Worm (Caenorhabditis elegans) whole organism, L4 larva: ENCODE measurements around the gene nhr-104.

Experiments used
- D1046.2 ChIP-seq: fragments of 200-800 bp; sonication (Bioruptor generic); IDR thresholded peaks from 2 replicates; pipeline ENCODE4 v1.3.6; 2022; ENCODE audit warnings: missing genetic modification characterization, missing compliant biosample characterization
- F10B5.3 ChIP-seq: sonication (generic microtip); optimal IDR thresholded peaks from 2 replicates; lab custom pipeline; 2016; ENCODE audit warnings: mild to moderate bottlenecking, missing genetic modification characterization, missing compliant biosample characterization
- F26F4.8 ChIP-seq: fragments of 200-800 bp; sonication (Bioruptor generic); conservative IDR thresholded peaks from 2 replicates; pipeline ENCODE4 v1.3.6; 2022; ENCODE audit warnings: missing genetic modification characterization, missing compliant biosample characterization
- F37D6.2 ChIP-seq: sonication (generic microtip); optimal IDR thresholded peaks from 2 replicates; lab custom pipeline; 2016; ENCODE audit warnings: mild to moderate bottlenecking, missing genetic modification characterization, missing compliant biosample characterization
- F44E2.7 ChIP-seq: fragments of 200-800 bp; sonication (Bioruptor generic); IDR thresholded peaks from 2 replicates; pipeline ENCODE4 v2.1.2; 2022; ENCODE audit warnings: missing genetic modification characterization, missing compliant biosample characterization
- T20F7.1 ChIP-seq: fragments of 200-800 bp; sonication (Bioruptor generic); optimal IDR thresholded peaks from 2 replicates; lab custom pipeline; 2018; ENCODE audit warnings: mild to moderate bottlenecking, missing genetic modification characterization, missing compliant biosample characterization
- T26A8.4 ChIP-seq: fragments of 200-800 bp; sonication (Bioruptor generic); IDR thresholded peaks from 2 replicates; pipeline ENCODE4 v1.3.6; 2022; ENCODE audit warnings: missing genetic modification characterization, missing compliant biosample characterization
- ZK337.2 ChIP-seq: fragments of 200-800 bp; sonication (Bioruptor generic); IDR thresholded peaks from 2 replicates; pipeline ENCODE4 v1.3.6; 2022; ENCODE audit warnings: missing genetic modification reagents, missing genetic modification characterization, missing compliant biosample characterization
- aly-2 ChIP-seq: sonication (generic microtip); optimal IDR thresholded peaks from 2 replicates; lab custom pipeline; 2018; ENCODE audit warnings: missing biosample characterization, missing genetic modification characterization
- ama-1 ChIP-seq: fragments of 150-350 bp; optimal IDR thresholded peaks from 2 replicates; lab custom pipeline; 2014; ENCODE audit warnings: inconsistent platforms, mixed read lengths
- ceh-20 ChIP-seq: fragments of 200-800 bp; sonication (Bioruptor generic); IDR thresholded peaks from 2 replicates; pipeline ENCODE4 v1.3.6; 2022; ENCODE audit warnings: missing genetic modification reagents, missing genetic modification characterization, missing compliant biosample characterization
- ceh-62 ChIP-seq: sonication (generic microtip); optimal IDR thresholded peaks from 2 replicates; lab custom pipeline; 2017; ENCODE audit warnings: missing biosample characterization, missing genetic modification characterization
- daf-16 ChIP-seq, 3 experiments: sonication (generic microtip); optimal IDR thresholded peaks; 2 replicates each; lab custom pipeline; 2016 to 2017; ENCODE audit warnings: missing genetic modification characterization in 3 of 3, missing genetic modification reagents in 3 of 3, mild to moderate bottlenecking in 2 of 3, missing compliant biosample characterization in 2 of 3, missing biosample characterization in 1 of 3, moderate library complexity in 1 of 3
- daf-19 ChIP-seq: fragments of 200-800 bp; sonication (Bioruptor generic); conservative IDR thresholded peaks from 2 replicates; pipeline ENCODE4 v1.3.6; 2022; ENCODE audit warnings: missing genetic modification characterization, missing compliant biosample characterization
- daf-8 ChIP-seq: fragments of 200-800 bp; sonication (Bioruptor generic); IDR thresholded peaks from 2 replicates; pipeline ENCODE4 v1.3.6; 2022; ENCODE audit warnings: missing genetic modification characterization, missing compliant biosample characterization
- dmd-6 ChIP-seq: fragments of 200-800 bp; sonication (Bioruptor generic); IDR thresholded peaks from 2 replicates; pipeline ENCODE4 v1.3.6; 2022; ENCODE audit warnings: missing genetic modification reagents, missing genetic modification characterization, missing compliant biosample characterization
- dmd-8 ChIP-seq: fragments of 200-800 bp; sonication (Bioruptor generic); IDR thresholded peaks from 2 replicates; pipeline ENCODE4 v1.3.6; 2022; ENCODE audit warnings: missing genetic modification characterization, missing compliant biosample characterization
- dmd-9 ChIP-seq: fragments of 200-800 bp; sonication (Bioruptor generic); IDR thresholded peaks from 2 replicates; pipeline ENCODE4 v1.3.6; 2022; ENCODE audit warnings: missing genetic modification reagents, missing genetic modification characterization, missing compliant biosample characterization
- dve-1 ChIP-seq: sonication (generic microtip); optimal IDR thresholded peaks from 2 replicates; lab custom pipeline; 2017; ENCODE audit warnings: antibody characterized with exemption, mild to moderate bottlenecking, missing genetic modification characterization, missing compliant biosample characterization; ENCODE audit not compliant: insufficient read depth
- fkh-10 ChIP-seq: fragments of 150-350 bp; optimal IDR thresholded peaks from 2 replicates; lab custom pipeline; 2014; ENCODE audit warnings: missing biosample characterization, missing genetic modification reagents, missing genetic modification characterization
- hlh-11 ChIP-seq: fragments of 200-800 bp; sonication (Bioruptor generic); optimal IDR thresholded peaks from 2 replicates; lab custom pipeline; 2018; ENCODE audit warnings: mild to moderate bottlenecking, missing genetic modification characterization, missing compliant biosample characterization
- hmg-1.1 ChIP-seq: fragments of 200-800 bp; sonication (Bioruptor generic); IDR thresholded peaks from 2 replicates; pipeline ENCODE4 v1.3.6; 2022; ENCODE audit warnings: missing genetic modification reagents, missing genetic modification characterization, missing compliant biosample characterization
- lim-7 ChIP-seq: fragments of 200-800 bp; sonication (Bioruptor generic); IDR thresholded peaks from 2 replicates; pipeline ENCODE4 v1.3.6; 2022; ENCODE audit warnings: missing genetic modification characterization, missing compliant biosample characterization
- lin-29 ChIP-seq: fragments of 200-800 bp; sonication (Bioruptor generic); IDR thresholded peaks from 2 replicates; pipeline ENCODE4 v1.3.6; 2022; ENCODE audit warnings: missing genetic modification reagents, missing genetic modification characterization, missing compliant biosample characterization
- lin-38 ChIP-seq: fragments of 200-800 bp; sonication (Bioruptor generic); IDR thresholded peaks from 2 replicates; pipeline ENCODE4 v1.3.6; 2022; ENCODE audit warnings: missing genetic modification reagents, missing genetic modification characterization, missing compliant biosample characterization
- lir-3 ChIP-seq: sonication (generic microtip); optimal IDR thresholded peaks from 2 replicates; lab custom pipeline; 2016; ENCODE audit warnings: mild to moderate bottlenecking, missing genetic modification characterization, missing compliant biosample characterization
- lsy-2 ChIP-seq, 2 experiments: fragments of 150-350 bp in 1 of 2; sonication (generic microtip) in 1 of 2; optimal IDR thresholded peaks; 2 replicates each; lab custom pipeline; 2014 to 2017; ENCODE audit warnings: missing biosample characterization in 2 of 2, missing genetic modification characterization in 2 of 2
- madf-9 ChIP-seq: fragments of 200-800 bp; sonication (Bioruptor generic); conservative IDR thresholded peaks from 2 replicates; pipeline ENCODE4 v1.3.6; 2022; ENCODE audit warnings: missing genetic modification reagents, missing genetic modification characterization, missing compliant biosample characterization
- mdt-29 ChIP-seq: fragments of 200-800 bp; sonication (Bioruptor generic); IDR thresholded peaks from 2 replicates; pipeline ENCODE4 v1.3.6; 2022; ENCODE audit warnings: missing genetic modification reagents, missing genetic modification characterization, missing compliant biosample characterization
- mep-1 ChIP-seq: fragments of 150-350 bp; sonication (generic microtip); optimal IDR thresholded peaks from 3 replicates; lab custom pipeline; 2014; ENCODE audit warnings: missing biosample characterization, missing genetic modification characterization
- mxl-2 ChIP-seq: fragments of 200-800 bp; sonication (Bioruptor generic); conservative IDR thresholded peaks from 2 replicates; pipeline ENCODE4 v1.3.6; 2022; ENCODE audit warnings: missing genetic modification reagents, missing genetic modification characterization, missing compliant biosample characterization
- mxl-3 ChIP-seq: fragments of 200-800 bp; sonication (Bioruptor generic); optimal IDR thresholded peaks from 2 replicates; lab custom pipeline; 2018; ENCODE audit warnings: mild to moderate bottlenecking, missing genetic modification characterization, missing compliant biosample characterization
- nhr-10 ChIP-seq: fragments of 150-350 bp; optimal IDR thresholded peaks from 2 replicates; lab custom pipeline; 2014; ENCODE audit warnings: missing biosample characterization, missing genetic modification characterization
- nhr-111 ChIP-seq: fragments of 200-800 bp; sonication (Bioruptor generic); optimal IDR thresholded peaks from 2 replicates; lab custom pipeline; 2018; ENCODE audit warnings: mild to moderate bottlenecking, missing genetic modification characterization, missing compliant biosample characterization
- nhr-237 ChIP-seq: sonication (generic microtip); optimal IDR thresholded peaks from 2 replicates; lab custom pipeline; 2017; ENCODE audit warnings: missing biosample characterization, missing genetic modification characterization
- nhr-6 ChIP-seq: fragments of 150-350 bp; optimal IDR thresholded peaks from 2 replicates; lab custom pipeline; 2014; ENCODE audit warnings: missing biosample characterization, missing genetic modification characterization
- nhr-76 ChIP-seq: fragments of 150-350 bp; optimal IDR thresholded peaks from 2 replicates; lab custom pipeline; 2014; ENCODE audit warnings: missing biosample characterization, missing genetic modification characterization
- php-3 ChIP-seq: fragments of 200-800 bp; sonication (Bioruptor generic); IDR thresholded peaks from 2 replicates; pipeline ENCODE4 v1.3.6; 2022; ENCODE audit warnings: missing genetic modification reagents, missing genetic modification characterization, missing compliant biosample characterization
- rbr-2 ChIP-seq: sonication (generic microtip); optimal IDR thresholded peaks from 2 replicates; lab custom pipeline; 2016; ENCODE audit warnings: missing genotype, missing genetic modification characterization, missing compliant biosample characterization
- sdz-12 ChIP-seq: fragments of 200-800 bp; sonication (Bioruptor generic); optimal IDR thresholded peaks from 2 replicates; lab custom pipeline; 2018; ENCODE audit warnings: mild to moderate bottlenecking, missing genetic modification characterization, missing compliant biosample characterization
- set-16 ChIP-seq: fragments of 200-800 bp; sonication (Bioruptor generic); IDR thresholded peaks from 2 replicates; pipeline ENCODE4 v1.3.6; 2022; ENCODE audit warnings: missing genetic modification reagents, missing genetic modification characterization, missing compliant biosample characterization
- skn-1 ChIP-seq: fragments of 150-350 bp; optimal IDR thresholded peaks from 2 replicates; lab custom pipeline; 2014; ENCODE audit warnings: missing biosample characterization, missing genetic modification characterization
- snpc-1.2 ChIP-seq: fragments of 200-800 bp; sonication (Bioruptor generic); IDR thresholded peaks from 2 replicates; pipeline ENCODE4 v1.3.6; 2022; ENCODE audit warnings: missing genetic modification reagents, missing genetic modification characterization, missing compliant biosample characterization
- snpc-4 ChIP-seq: fragments of 150-350 bp; optimal IDR thresholded peaks from 2 replicates; lab custom pipeline; 2014; ENCODE audit warnings: missing biosample characterization, missing genetic modification characterization
- tag-97 ChIP-seq: fragments of 200-800 bp; sonication (Bioruptor generic); IDR thresholded peaks from 2 replicates; pipeline ENCODE4 v1.3.6; 2022; ENCODE audit warnings: missing genetic modification characterization, missing compliant biosample characterization
- unc-130 ChIP-seq: sonication (generic microtip); optimal IDR thresholded peaks from 2 replicates; lab custom pipeline; 2016; ENCODE audit warnings: missing genetic modification reagents, missing genetic modification characterization, missing compliant biosample characterization
- unc-39 ChIP-seq: sonication (generic microtip); optimal IDR thresholded peaks from 2 replicates; lab custom pipeline; 2017; ENCODE audit warnings: missing biosample characterization, missing genetic modification characterization
- zip-11 ChIP-seq: fragments of 200-800 bp; sonication (Bioruptor generic); IDR thresholded peaks from 2 replicates; pipeline ENCODE4 v1.3.6; 2022; ENCODE audit warnings: missing genetic modification characterization, missing compliant biosample characterization
- ztf-11 ChIP-seq: fragments of 150-350 bp; optimal IDR thresholded peaks from 2 replicates; lab custom pipeline; 2014; ENCODE audit warnings: missing biosample characterization, missing genetic modification characterization
- ztf-7 ChIP-seq: fragments of 150-350 bp; optimal IDR thresholded peaks from 2 replicates; lab custom pipeline; 2014; ENCODE audit warnings: missing biosample characterization, missing genetic modification characterization

The nhr-104 gene

DNA sequence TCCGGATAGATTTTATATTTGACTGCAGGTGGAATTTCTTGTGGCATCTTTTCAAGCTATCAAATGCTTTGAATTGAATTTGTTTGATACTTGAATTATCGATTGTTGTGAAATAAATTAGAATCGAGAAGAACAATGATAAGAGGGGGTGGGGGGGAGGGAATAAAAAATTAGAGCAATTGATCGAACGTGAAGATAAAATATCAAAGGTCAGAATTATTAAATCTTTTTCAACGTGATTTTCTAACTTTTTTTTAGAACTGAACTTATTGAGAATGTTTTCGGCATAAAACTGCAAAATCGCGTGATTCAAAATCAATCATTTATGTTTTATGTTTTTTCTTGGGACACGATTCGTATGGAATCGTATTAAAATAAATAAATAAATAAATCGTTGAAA is 38.7 kb upstream of the nhr-104 start, which contains the start of gene mpz-4:
TSS of gene mpz-4 (minus strand) at position 101 of the 400 bp plus-strand sequence.
- TF ChIP-seq mep-1 (tag; lab: Kevin White, UChicago) (no peak), unc-130 (GFP tag; lab: Kevin White, UChicago) (no peak), nhr-111 (GFP tag; lab: Kevin White, UChicago) (no peak), lim-7 (no peak), fkh-10 (GFP tag; lab: Kevin White, UChicago) (no peak), F10B5.3 (no peak), lin-38 (no peak), nhr-76 (tag; lab: Kevin White, UChicago) (no peak), dmd-8 (no peak), tag-97 (no peak)

DNA sequence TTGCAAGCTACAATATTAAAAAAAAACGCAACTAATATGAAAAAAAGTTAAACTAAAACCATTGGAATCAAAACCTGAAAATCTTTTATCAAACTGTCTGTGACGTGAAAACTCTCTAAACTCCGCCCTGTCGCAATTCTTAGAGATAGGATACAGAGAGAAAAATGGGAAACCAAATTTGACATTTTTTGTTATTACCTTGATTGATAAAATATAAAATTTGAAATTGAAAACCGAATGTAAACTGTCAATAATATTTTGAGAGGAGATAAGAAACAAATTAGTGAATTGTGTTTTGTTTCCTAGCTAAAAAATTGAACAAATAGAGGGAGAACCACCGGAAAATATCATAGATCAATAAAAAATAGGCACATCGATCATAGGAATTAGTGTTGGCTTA is 33.4 kb upstream of the nhr-104 start:
- TF ChIP-seq skn-1 (tag; lab: Kevin White, UChicago) (no peak), mxl-2 (GFP tag; lab: Robert Waterston, UW) (no peak), hmg-1.1 (GFP tag; lab: Robert Waterston, UW) (no peak), nhr-76 (tag; lab: Kevin White, UChicago) (no peak), mxl-3 (GFP tag; lab: Kevin White, UChicago) (no peak), F44E2.7 (GFP tag; lab: Robert Waterston, UW) (no peak), nhr-6 (tag; lab: Kevin White, UChicago) (no peak), dmd-8 (no peak), lin-38 (no peak), lir-3 (tag; lab: Kevin White, UChicago) (no peak), D1046.2 (no peak), rbr-2 (tag; lab: Kevin White, UChicago) (no peak), fkh-10 (GFP tag; lab: Kevin White, UChicago) (no peak), daf-8 (GFP tag; lab: Robert Waterston, UW) (no peak), F37D6.2 (tag; lab: Kevin White, UChicago) (no peak), ZK337.2 (GFP tag; lab: Robert Waterston, UW) (no peak), lin-29 (GFP tag; lab: Robert Waterston, UW) (no peak), dmd-9 (GFP tag; lab: Robert Waterston, UW) (no peak), F26F4.8 (GFP tag; lab: Robert Waterston, UW) (no peak), T26A8.4 (no peak), unc-39 (tag; lab: Kevin White, UChicago) (no peak), ceh-20 (no peak), lsy-2 (tag; optimal IDR thresholded peaks at IDR 0.05; lab: Kevin White, UChicago) (no peak), nhr-10 (tag; lab: Kevin White, UChicago) (no peak), F10B5.3 (no peak), hlh-11 (peak; percentile 34), aly-2 (no peak), sdz-12 (no peak), ztf-11 (tag; lab: Kevin White, UChicago) (no peak), ama-1 (lab: Kevin White, UChicago) (no peak), lim-7 (no peak), tag-97 (no peak), mdt-29 (no peak), ztf-7 (no peak), snpc-4 (tag; lab: Kevin White, UChicago) (no peak), madf-9 (GFP tag; lab: Robert Waterston, UW) (no peak), daf-16 (GFP tag; optimal IDR thresholded peaks at IDR 0.05; lab: Kevin White, UChicago) (peak in 1 of 2 experiments; percentile 23), daf-16 (tag; optimal IDR thresholded peaks at IDR 0.05; lab: Kevin White, UChicago) (peak; percentile 93), php-3 (GFP tag; lab: Robert Waterston, UW) (0 out of 2 replicates have a peak, but pooled peaks have one; percentile 6), daf-19 (no peak), set-16 (GFP tag; lab: Robert Waterston, UW) (no peak), dmd-6 (GFP tag; lab: Robert Waterston, UW) (peak; percentile 90), T20F7.1 (GFP tag; lab: Kevin White, UChicago) (peak; percentile 50), ceh-62 (tag; lab: Kevin White, UChicago) (no peak), snpc-1.2 (GFP tag; lab: Robert Waterston, UW) (no peak), zip-11 (GFP tag; lab: Robert Waterston, UW) (no peak), dve-1 (tag; lab: Kevin White, UChicago) (peak; percentile 83), nhr-237 (tag; lab: Kevin White, UChicago) (no peak)
